Worm (Caenorhabditis elegans) whole organism, young adult: ENCODE results near the gene C50E3.11.

Source experiments
- B0336.3 ChIP-seq: fragments of 200-800 bp; sonication (Bioruptor generic); IDR thresholded peaks from 2 replicates; pipeline ENCODE4 v1.3.6; 2022; ENCODE audit warnings: missing genetic modification characterization, missing compliant biosample characterization
- C17E4.6 ChIP-seq: fragments of 200-800 bp; sonication (Bioruptor generic); IDR thresholded peaks from 2 replicates; pipeline ENCODE4 v1.3.6; 2022; ENCODE audit warnings: missing genetic modification reagents, missing genetic modification characterization, missing compliant biosample characterization
- F39B2.1 ChIP-seq: fragments of 200-800 bp; sonication (Bioruptor generic); IDR thresholded peaks from 2 replicates; pipeline ENCODE4 v1.3.6; 2022; ENCODE audit warnings: missing genetic modification reagents, missing genetic modification characterization, missing compliant biosample characterization
- K11D2.4 ChIP-seq: fragments of 200-800 bp; sonication (Bioruptor generic); IDR thresholded peaks from 2 replicates; pipeline ENCODE4 v1.3.6; 2022; ENCODE audit warnings: missing genetic modification reagents, missing genetic modification characterization, missing compliant biosample characterization
- K12H6.12 ChIP-seq: fragments of 200-800 bp; sonication (Bioruptor generic); optimal IDR thresholded peaks from 2 replicates; lab custom pipeline; 2018; ENCODE audit warnings: mild to moderate bottlenecking, missing genetic modification characterization, missing compliant biosample characterization
- T07F8.4 ChIP-seq: sonication (generic microtip); optimal IDR thresholded peaks from 2 replicates; lab custom pipeline; 2016; ENCODE audit warnings: mild to moderate bottlenecking, missing genetic modification characterization, moderate library complexity, missing compliant biosample characterization
- Y56A3A.18 ChIP-seq: fragments of 200-800 bp; sonication (Bioruptor generic); IDR thresholded peaks from 2 replicates; pipeline ENCODE4 v1.3.6; 2022; ENCODE audit warnings: missing genetic modification reagents, missing genetic modification characterization, missing compliant biosample characterization
- Y79H2A.3 ChIP-seq: fragments of 200-800 bp; sonication (Bioruptor generic); conservative IDR thresholded peaks from 2 replicates; pipeline ENCODE4 v1.3.6; 2022; ENCODE audit warnings: missing genetic modification reagents, missing genetic modification characterization, missing compliant biosample characterization
- attf-6 ChIP-seq: fragments of 200-800 bp; sonication (Bioruptor generic); IDR thresholded peaks from 2 replicates; pipeline ENCODE4 v1.3.6; 2022; ENCODE audit warnings: missing genetic modification reagents, missing genetic modification characterization, missing compliant biosample characterization
- bed-1 ChIP-seq: fragments of 200-800 bp; sonication (Bioruptor generic); IDR thresholded peaks from 2 replicates; pipeline ENCODE4 v1.3.6; 2022; ENCODE audit warnings: missing genetic modification reagents, missing genetic modification characterization, missing compliant biosample characterization
- bed-2 ChIP-seq: fragments of 200-800 bp; sonication (Bioruptor generic); IDR thresholded peaks from 2 replicates; pipeline ENCODE4 v1.3.6; 2022; ENCODE audit warnings: missing genetic modification reagents, missing genetic modification characterization, missing compliant biosample characterization
- ccch-3 ChIP-seq: fragments of 200-800 bp; sonication (Bioruptor generic); optimal IDR thresholded peaks from 2 replicates; lab custom pipeline; 2018; ENCODE audit warnings: mild to moderate bottlenecking, missing genetic modification characterization, missing compliant biosample characterization
- ceh-27 ChIP-seq: fragments of 200-800 bp; sonication (Bioruptor generic); optimal IDR thresholded peaks from 2 replicates; lab custom pipeline; 2018; ENCODE audit warnings: mild to moderate bottlenecking, missing genetic modification characterization, moderate library complexity, missing compliant biosample characterization
- ceh-58 ChIP-seq: fragments of 200-800 bp; sonication (Bioruptor generic); IDR thresholded peaks from 2 replicates; pipeline ENCODE4 v1.3.6; 2022; ENCODE audit warnings: missing genetic modification characterization, missing compliant biosample characterization
- ceh-79 ChIP-seq: sonication (generic microtip); optimal IDR thresholded peaks from 2 replicates; lab custom pipeline; 2017; ENCODE audit warnings: mild to moderate bottlenecking, missing genetic modification characterization, missing compliant biosample characterization
- dox-1 ChIP-seq: fragments of 200-800 bp; sonication (Bioruptor generic); IDR thresholded peaks from 2 replicates; pipeline ENCODE4 v1.3.6; 2022; ENCODE audit warnings: missing genetic modification reagents, missing genetic modification characterization, missing compliant biosample characterization
- efl-1 ChIP-seq: fragments of 150-350 bp; optimal IDR thresholded peaks from 2 replicates; lab custom pipeline; 2014; ENCODE audit warnings: missing biosample characterization, missing genetic modification reagents, missing genetic modification characterization
- egl-18 ChIP-seq: fragments of 200-800 bp; sonication (Bioruptor generic); IDR thresholded peaks from 2 replicates; pipeline ENCODE4 v1.3.6; 2022; ENCODE audit warnings: missing genetic modification reagents, missing genetic modification characterization, missing compliant biosample characterization
- egrh-3 ChIP-seq: fragments of 200-800 bp; sonication (Bioruptor generic); IDR thresholded peaks from 2 replicates; pipeline ENCODE4 v1.3.6; 2022; ENCODE audit warnings: missing genetic modification reagents, missing genetic modification characterization, missing compliant biosample characterization
- ets-4 ChIP-seq: fragments of 200-800 bp; sonication (Bioruptor generic); optimal IDR thresholded peaks from 2 replicates; lab custom pipeline; 2018; ENCODE audit warnings: mild to moderate bottlenecking, missing genetic modification characterization, missing compliant biosample characterization
- him-1 ChIP-seq: sonication (generic microtip); optimal IDR thresholded peaks from 2 replicates; lab custom pipeline; 2016; ENCODE audit warnings: missing genotype, missing genetic modification reagents, missing genetic modification characterization, missing compliant biosample characterization
- hlh-12 ChIP-seq: sonication (generic microtip); optimal IDR thresholded peaks from 2 replicates; lab custom pipeline; 2016; ENCODE audit warnings: missing genetic modification characterization, missing compliant biosample characterization
- hmg-20 ChIP-seq: fragments of 200-800 bp; sonication (Bioruptor generic); IDR thresholded peaks from 2 replicates; pipeline ENCODE4 v1.3.6; 2022; ENCODE audit warnings: missing genetic modification reagents, missing genetic modification characterization, missing compliant biosample characterization
- lag-1 ChIP-seq: fragments of 200-800 bp; sonication (Bioruptor generic); IDR thresholded peaks from 2 replicates; pipeline ENCODE4 v1.3.6; 2022; ENCODE audit warnings: missing genetic modification reagents, missing genetic modification characterization, missing compliant biosample characterization
- let-526 ChIP-seq: fragments of 200-800 bp; sonication (Bioruptor generic); IDR thresholded peaks from 2 replicates; pipeline ENCODE4 v1.3.6; 2022; ENCODE audit warnings: missing genetic modification reagents, missing genetic modification characterization, missing compliant biosample characterization
- lin-26 ChIP-seq: fragments of 200-800 bp; sonication (Bioruptor generic); IDR thresholded peaks from 2 replicates; pipeline ENCODE4 v1.3.6; 2022; ENCODE audit warnings: missing genetic modification reagents, missing genetic modification characterization, missing compliant biosample characterization
- lir-1 ChIP-seq: fragments of 200-800 bp; sonication (Bioruptor generic); conservative IDR thresholded peaks from 2 replicates; pipeline ENCODE4 v1.3.6; 2022; ENCODE audit warnings: missing genetic modification reagents, missing genetic modification characterization, missing compliant biosample characterization
- madf-6 ChIP-seq: fragments of 200-800 bp; sonication (Bioruptor generic); IDR thresholded peaks from 2 replicates; pipeline ENCODE4 v1.3.6; 2022; ENCODE audit warnings: missing genetic modification reagents, missing genetic modification characterization, missing compliant biosample characterization
- nfya-1 ChIP-seq: sonication (generic microtip); optimal IDR thresholded peaks from 2 replicates; lab custom pipeline; 2017; ENCODE audit warnings: antibody characterized with exemption, missing compliant biosample characterization, missing genetic modification characterization, borderline replicate concordance; ENCODE audit not compliant: insufficient read depth
- nhr-179 ChIP-seq: sonication (generic microtip); optimal IDR thresholded peaks from 2 replicates; lab custom pipeline; 2016; ENCODE audit warnings: mild to moderate bottlenecking, missing genetic modification characterization, missing compliant biosample characterization
- pha-4 ChIP-seq: fragments of 150-350 bp; sonication (generic microtip); optimal IDR thresholded peaks from 2 replicates; lab custom pipeline; 2014; ENCODE audit warnings: missing biosample characterization, missing genetic modification reagents, missing genetic modification characterization
- rpc-1 ChIP-seq, 2 experiments: fragments of 150-350 bp in 1 of 2; sonication (generic microtip) in 1 of 2; optimal IDR thresholded peaks; 2 replicates each; lab custom pipeline; 2014 to 2018; ENCODE audit warnings: missing biosample characterization in 1 of 2, missing genetic modification characterization in 1 of 2, missing genetic modification reagents in 1 of 2, missing genotype in 1 of 2
- sdz-38 ChIP-seq: sonication (generic microtip); optimal IDR thresholded peaks from 2 replicates; lab custom pipeline; 2016; ENCODE audit warnings: missing genotype, missing genetic modification characterization, missing compliant biosample characterization
- snpc-1.3 ChIP-seq: sonication (generic microtip); optimal IDR thresholded peaks from 2 replicates; lab custom pipeline; 2017; ENCODE audit warnings: missing genetic modification characterization, mild to moderate bottlenecking, missing compliant biosample characterization, antibody characterized with exemption, moderate library complexity, missing genotype, missing genetic modification reagents; ENCODE audit not compliant: insufficient read depth
- snpc-3.4 ChIP-seq: sonication (generic microtip); optimal IDR thresholded peaks from 2 replicates; lab custom pipeline; 2017; ENCODE audit warnings: missing genetic modification characterization, mild to moderate bottlenecking, missing compliant biosample characterization, antibody characterized with exemption, moderate library complexity, missing genotype, missing genetic modification reagents
- sptf-2 ChIP-seq: fragments of 200-800 bp; sonication (Bioruptor generic); optimal IDR thresholded peaks from 2 replicates; lab custom pipeline; 2018; ENCODE audit warnings: mild to moderate bottlenecking, missing genetic modification characterization, missing compliant biosample characterization
- xnd-1 ChIP-seq: sonication (generic microtip); optimal IDR thresholded peaks from 2 replicates; lab custom pipeline; 2016; ENCODE audit warnings: missing genotype, missing genetic modification reagents, missing genetic modification characterization, missing compliant biosample characterization
- ztf-18 ChIP-seq: sonication (generic microtip); optimal IDR thresholded peaks from 2 replicates; lab custom pipeline; 2016; ENCODE audit warnings: missing genotype, mild to moderate bottlenecking, missing genetic modification characterization, missing compliant biosample characterization
- ztf-28 ChIP-seq: fragments of 200-800 bp; sonication (Bioruptor generic); IDR thresholded peaks from 2 replicates; pipeline ENCODE4 v1.3.6; 2022; ENCODE audit warnings: missing genetic modification reagents, missing genetic modification characterization, missing compliant biosample characterization
- ztf-3 ChIP-seq: fragments of 200-800 bp; sonication (Bioruptor generic); optimal IDR thresholded peaks from 2 replicates; lab custom pipeline; 2018; ENCODE audit warnings: mild to moderate bottlenecking, missing genetic modification characterization, missing compliant biosample characterization

C50E3.11 gene

DNA sequence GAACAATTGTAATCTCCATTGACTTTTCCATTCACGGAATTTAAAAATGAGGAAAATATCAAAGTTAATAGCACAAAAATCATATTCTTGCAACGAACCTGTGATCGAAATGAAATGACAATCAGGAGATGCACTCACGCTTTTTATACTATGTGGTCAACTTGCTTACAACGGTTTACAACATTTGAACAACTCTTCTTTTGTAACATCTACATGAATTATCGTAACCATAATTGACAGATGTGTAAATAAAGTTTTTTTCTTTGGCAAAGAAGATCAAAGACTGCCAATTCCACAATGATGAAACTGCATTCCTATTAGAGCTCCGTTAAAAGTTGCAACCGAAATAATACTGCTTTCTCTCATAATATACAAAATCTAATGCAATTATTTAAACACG is 36.5 kb upstream of the C50E3.11 start, which contains the start of gene F07C4.10:
F07C4.10 (minus strand) TSS at position 101 of the 400 bp plus-strand sequence.
- TF ChIP-seq hlh-12 (tag; lab: Kevin White, UChicago) (no peak), efl-1 (GFP tag; lab: Kevin White, UChicago) (no peak), snpc-1.3 (tag; lab: Kevin White, UChicago) (no peak), attf-6 (GFP tag; lab: Robert Waterston, UW) (no peak), xnd-1 (tag; lab: Kevin White, UChicago) (no peak), ceh-58 (GFP tag; lab: Robert Waterston, UW) (no peak), ztf-28 (GFP tag; lab: Robert Waterston, UW) (no peak), lin-26 (GFP tag; lab: Robert Waterston, UW) (no peak), K12H6.12 (tag; lab: Kevin White, UChicago) (no peak), dox-1 (GFP tag; lab: Robert Waterston, UW) (no peak), Y79H2A.3 (GFP tag; lab: Robert Waterston, UW) (no peak), egl-18 (GFP tag; lab: Robert Waterston, UW) (no peak), ets-4 (GFP tag; lab: Kevin White, UChicago) (no peak), lag-1 (no peak), F39B2.1 (no peak), Y56A3A.18 (no peak), egrh-3 (no peak), ccch-3 (GFP tag; lab: Kevin White, UChicago) (no peak)

DNA sequence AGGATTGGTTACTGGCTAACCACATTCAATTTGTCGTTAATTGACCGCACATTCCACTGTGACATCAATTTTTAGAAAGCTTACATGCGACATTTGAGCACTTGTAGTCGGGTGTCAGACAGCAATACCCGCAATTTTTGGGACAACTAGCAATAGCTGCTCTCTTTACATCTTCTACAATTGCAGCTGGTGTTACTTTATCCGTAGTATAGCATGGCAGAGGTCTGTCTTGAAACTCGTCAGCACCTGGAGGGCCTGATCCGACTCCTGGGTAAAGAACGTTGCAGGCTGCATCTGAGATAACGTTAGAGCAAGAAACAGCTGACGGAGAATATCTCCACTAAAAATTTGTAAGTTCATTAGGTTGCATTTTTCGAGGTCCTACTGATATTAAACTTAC is 36.1 kb upstream of the C50E3.11 start:
- no peak for TF ChIP-seq ztf-18 (tag; lab: Kevin White, UChicago)
- no peak for TF ChIP-seq efl-1 (GFP tag; lab: Kevin White, UChicago)
- no peak for TF ChIP-seq attf-6 (GFP tag; lab: Robert Waterston, UW)
- no peak for TF ChIP-seq T07F8.4 (tag; lab: Kevin White, UChicago)
- no peak for TF ChIP-seq B0336.3 (GFP tag; lab: Robert Waterston, UW)
- TF ChIP-seq him-1 (tag; lab: Kevin White, UChicago), result no peak
- TF ChIP-seq sptf-2 (GFP tag; lab: Kevin White, UChicago), result no peak
- TF ChIP-seq bed-2 (GFP tag; lab: Robert Waterston, UW), result no peak
- no peak for TF ChIP-seq pha-4 (tag; lab: Kevin White, UChicago)

DNA sequence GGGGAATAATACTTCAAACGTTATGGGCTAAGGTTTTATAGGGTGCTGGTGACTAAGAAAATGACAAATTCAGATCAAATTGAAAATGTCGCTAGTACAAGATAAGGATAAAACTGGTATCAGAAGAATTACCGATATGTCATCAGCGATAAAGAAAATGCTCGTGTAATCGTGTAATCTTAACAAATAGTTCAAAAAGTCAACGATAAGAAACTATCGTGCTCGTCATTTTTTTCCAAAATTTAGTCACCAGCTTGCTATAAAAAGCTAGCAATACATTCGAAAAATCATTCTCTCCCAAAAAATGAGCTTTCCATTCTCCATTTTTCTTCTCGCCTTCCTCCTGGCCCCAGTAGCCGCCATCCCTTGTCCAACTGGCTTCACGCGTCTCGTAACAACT is 34.5 kb upstream of the C50E3.11 start, which contains the start of gene clec-45:
clec-45 (plus strand) TSS at position 301 of the 400 bp plus-strand sequence.
- no peak for TF ChIP-seq nfya-1 (tag; lab: Kevin White, UChicago)
- TF ChIP-seq bed-1 (GFP tag; lab: Robert Waterston, UW), result no peak
- TF ChIP-seq ztf-3, result no peak
- TF ChIP-seq ets-4 (GFP tag; lab: Kevin White, UChicago), result no peak
- no peak for TF ChIP-seq ceh-27 (GFP tag; lab: Kevin White, UChicago)
- TF ChIP-seq let-526 (GFP tag; lab: Robert Waterston, UW), result no peak
- TF ChIP-seq nhr-179, result no peak
- no peak for TF ChIP-seq C17E4.6 (GFP tag; lab: Robert Waterston, UW)
- TF ChIP-seq rpc-1 (optimal IDR thresholded peaks at IDR 0.05; lab: Kevin White, UChicago), result no peak
- TF ChIP-seq rpc-1 (tag; optimal IDR thresholded peaks at IDR 0.05; lab: Kevin White, UChicago), result no peak
- TF ChIP-seq hmg-20 (GFP tag; lab: Robert Waterston, UW), result no peak
- TF ChIP-seq bed-2 (GFP tag; lab: Robert Waterston, UW), result no peak
- no peak for TF ChIP-seq K11D2.4 (GFP tag; lab: Robert Waterston, UW)
- TF ChIP-seq sdz-38 (tag; lab: Kevin White, UChicago), result no peak
- TF ChIP-seq lir-1 (GFP tag; lab: Robert Waterston, UW), result no peak
- TF ChIP-seq madf-6, result no peak
- no peak for TF ChIP-seq ceh-79
- TF ChIP-seq snpc-3.4 (tag; lab: Kevin White, UChicago), result no peak
